Fruit fly (Drosophila melanogaster): ENCODE data around the gene CG31704.

CG31704 gene

DNA sequence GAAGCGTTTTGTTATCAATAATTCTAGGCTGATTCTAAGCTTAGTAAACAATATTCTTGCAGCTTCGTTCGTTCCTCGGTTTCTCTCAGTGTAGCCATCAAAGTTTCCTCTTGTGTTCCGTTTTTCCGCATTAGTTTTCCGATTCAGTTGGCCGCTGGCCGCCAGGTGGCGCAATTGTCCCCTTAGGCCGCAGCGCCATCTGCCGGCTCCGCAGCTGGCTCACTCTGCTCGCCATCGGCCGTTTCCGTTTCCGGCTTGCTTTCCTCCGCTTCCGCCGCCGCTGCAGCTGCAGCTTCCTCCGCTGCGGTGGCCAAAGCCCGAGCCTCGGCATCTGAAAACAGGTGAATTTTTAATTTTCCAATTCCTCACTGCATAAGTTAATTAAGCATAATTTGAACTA, 24.1 kb upstream of the CG31704 start (continued):
- TF ChIP-seq HmgZ (tag; optimal IDR thresholded peaks at IDR 0.05): peak; percentile 58
- peak; percentile 93 for TF ChIP-seq Dad (GFP tag; optimal IDR thresholded peaks at IDR 0.05)
- peak; percentile 96 for TF ChIP-seq CG18764 (GFP tag; optimal IDR thresholded peaks at IDR 0.05)
- no peak for TF ChIP-seq sna (GFP tag; IDR thresholded peaks at IDR 0.05; ENCODE audit: partially characterized antibody)
- peak; percentile 90 for TF ChIP-seq nerfin-1 (tag; optimal IDR thresholded peaks at IDR 0.05)
- peak; percentile 80 for TF ChIP-seq CoRest (tag; optimal IDR thresholded peaks at IDR 0.05)
- peak; percentile 68 for TF ChIP-seq Myb (GFP tag; optimal IDR thresholded peaks at IDR 0.05)
- peak; percentile 92 for TF ChIP-seq ase (GFP tag; IDR thresholded peaks at IDR 0.05)
- no peak for TF ChIP-seq cg (GFP tag; optimal IDR thresholded peaks at IDR 0.05)
- peak; percentile 74 for TF ChIP-seq CG15479 (GFP tag; optimal IDR thresholded peaks at IDR 0.05)
- peak; percentile 89 to 90 for TF ChIP-seq Pdp1 (GFP tag; optimal IDR thresholded peaks at IDR 0.05)
- TF ChIP-seq CG10209 (GFP tag; optimal IDR thresholded peaks at IDR 0.05): peak; percentile 95
- TF ChIP-seq Dek (tag; optimal IDR thresholded peaks at IDR 0.05): peak; percentile 65
- TF ChIP-seq her (GFP tag; optimal IDR thresholded peaks at IDR 0.05): peak; percentile 94
- peak; percentile 87; the same call in 2 of the 3 replicates for TF ChIP-seq Mrtf (GFP tag; IDR thresholded peaks at IDR 0.05)
- TF ChIP-seq NfI (GFP tag; optimal IDR thresholded peaks at IDR 0.05): peak; percentile 93
- peak; percentile 40 for TF ChIP-seq kay (GFP tag; optimal IDR thresholded peaks at IDR 0.05)
- TF ChIP-seq CG18599 (GFP tag; optimal IDR thresholded peaks at IDR 0.05): peak; percentile 94
- TF ChIP-seq Ets65A (GFP tag): peak; percentile 99
- TF ChIP-seq amos (GFP tag; IDR thresholded peaks at IDR 0.05; ENCODE audit: partially characterized antibody): no peak
- TF ChIP-seq Dip2 (GFP tag; IDR thresholded peaks at IDR 0.05): no peak
- TF ChIP-seq trh (GFP tag; optimal IDR thresholded peaks at IDR 0.05): peak; percentile 88
- peak; percentile 95 for TF ChIP-seq eyg (GFP tag; optimal IDR thresholded peaks at IDR 0.05)
- TF ChIP-seq CG31365 (tag; optimal IDR thresholded peaks at IDR 0.05): peak; percentile 85
- peak in 1 of 2 experiments; percentile 59 for TF ChIP-seq tll (GFP tag; optimal IDR thresholded peaks at IDR 0.05)
- TF ChIP-seq Rfx (GFP tag; IDR thresholded peaks at IDR 0.05): peak; percentile 91
- TF ChIP-seq CG1602 (GFP tag; optimal IDR thresholded peaks at IDR 0.05): peak; percentile 82
- peak; percentile 96 for TF ChIP-seq CG33557 (GFP tag; optimal IDR thresholded peaks at IDR 0.05)
- TF ChIP-seq CG7271 (tag; optimal IDR thresholded peaks at IDR 0.05): peak; percentile 100
- TF ChIP-seq CG11560 (tag; IDR thresholded peaks at IDR 0.05): no peak; the same call in 1 of the 3 replicates
- TF ChIP-seq chif (GFP tag; optimal IDR thresholded peaks at IDR 0.05): peak; percentile 95 to 96
- peak; percentile 87 for TF ChIP-seq dmrt99B (tag; optimal IDR thresholded peaks at IDR 0.05)
- TF ChIP-seq Fer2 (tag; optimal IDR thresholded peaks at IDR 0.05): peak; percentile 77
- peak; percentile 98 for TF ChIP-seq otp (GFP tag; IDR thresholded peaks at IDR 0.05)
- peak; percentile 72 for TF ChIP-seq CG12299 (tag; optimal IDR thresholded peaks at IDR 0.05)
- TF ChIP-seq Vsx1 (GFP tag; optimal IDR thresholded peaks at IDR 0.05): peak; percentile 96
- peak; percentile 86 for TF ChIP-seq trem (tag; optimal IDR thresholded peaks at IDR 0.05)
- TF ChIP-seq sqz (GFP tag; optimal IDR thresholded peaks at IDR 0.05): peak; percentile 96
- peak; percentile 92 for TF ChIP-seq CG4820 (GFP tag; optimal IDR thresholded peaks at IDR 0.05)
- TF ChIP-seq CG2199 (GFP tag; IDR thresholded peaks at IDR 0.05): peak; percentile 98
- no peak for TF ChIP-seq unc-4 (GFP tag; IDR thresholded peaks at IDR 0.05; ENCODE audit: partially characterized antibody)
- no peak for TF ChIP-seq Doc3 (GFP tag; IDR thresholded peaks at IDR 0.05; ENCODE audit: partially characterized antibody)
- TF ChIP-seq CG2875 (GFP tag; optimal IDR thresholded peaks at IDR 0.05): peak; percentile 99
- TF ChIP-seq twi (tag; optimal IDR thresholded peaks at IDR 0.05): peak; percentile 89
- peak; percentile 96 for TF ChIP-seq repo (GFP tag; optimal IDR thresholded peaks at IDR 0.05)
- TF ChIP-seq CG16863 (GFP tag; optimal IDR thresholded peaks at IDR 0.05): peak; percentile 93
- TF ChIP-seq C15 (GFP tag; IDR thresholded peaks at IDR 0.05): peak; percentile 73; the same call in 2 of the 3 replicates
- TF ChIP-seq Hey (tag; optimal IDR thresholded peaks at IDR 0.05): peak; percentile 88
- peak; percentile 68 for TF ChIP-seq wdn (GFP tag; IDR thresholded peaks at IDR 0.05)
